Worm (Caenorhabditis elegans) whole organism, L4/young adult: ENCODE data around the gene cnc-5.

Source experiments
- W03F9.2 ChIP-seq: fragments of 150-350 bp; optimal IDR thresholded peaks from 2 replicates; lab custom pipeline; 2014; ENCODE audit warnings: missing biosample characterization, missing genetic modification characterization
- dao-5 ChIP-seq: sonication (generic microtip); optimal IDR thresholded peaks from 2 replicates; lab custom pipeline; 2016; ENCODE audit warnings: missing genotype, missing genetic modification characterization, moderate library complexity, missing compliant biosample characterization
- him-1 ChIP-seq: sonication (generic microtip); optimal IDR thresholded peaks from 2 replicates; lab custom pipeline; 2016; ENCODE audit warnings: missing genotype, missing genetic modification reagents, missing genetic modification characterization, missing compliant biosample characterization

The cnc-5 gene

DNA sequence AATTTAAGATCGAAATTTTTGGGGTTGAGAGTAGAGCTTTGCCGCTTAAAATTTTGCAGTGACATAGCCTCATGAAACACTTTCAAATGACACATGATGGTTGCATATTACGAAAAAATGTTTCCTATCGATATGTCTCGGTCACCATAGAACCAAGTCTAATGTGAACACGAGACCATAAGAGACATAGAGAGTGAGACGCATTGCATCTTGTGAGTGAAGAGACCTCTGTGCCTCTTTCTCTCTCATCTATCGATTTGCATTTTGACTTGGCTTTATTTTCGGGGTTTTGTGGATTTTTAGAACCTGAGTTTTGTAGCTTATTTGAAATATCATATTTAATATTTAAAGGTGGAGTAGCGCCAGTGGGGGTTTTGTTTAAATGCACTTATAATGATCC, 21.8 kb downstream of the cnc-5 start:
- TF ChIP-seq dao-5 (tag; lab: Kevin White, UChicago) (no peak), him-1 (tag; lab: Kevin White, UChicago) (no peak), W03F9.2 (tag; lab: Kevin White, UChicago) (no peak)

ce11 chrV:1467444-1467843, 22.3 kb downstream of the cnc-5 start, which contains the start of gene gid-8:
Gene gid-8, plus strand, starts transcription at chrV:1467744.
- TF ChIP-seq W03F9.2 (tag; lab: Kevin White, UChicago) (no peak), him-1 (tag; lab: Kevin White, UChicago) (no peak), dao-5 (tag; lab: Kevin White, UChicago) (no peak)

ce11 chrV:1468905-1469304, 23.7 kb downstream of the cnc-5 start:
- TF ChIP-seq dao-5 (tag; lab: Kevin White, UChicago): no peak
- TF ChIP-seq W03F9.2 (tag; lab: Kevin White, UChicago): no peak
- TF ChIP-seq him-1 (tag; lab: Kevin White, UChicago): no peak

ce11 chrV:1471078-1471969, 26.1 kb downstream of the cnc-5 start:
- TF ChIP-seq W03F9.2 (tag; lab: Kevin White, UChicago): peak; percentile 45
- TF ChIP-seq him-1 (tag; lab: Kevin White, UChicago): no peak
- TF ChIP-seq dao-5 (tag; lab: Kevin White, UChicago): no peak

ce11 chrV:1471977-1472376, 26.8 kb downstream of the cnc-5 start:
- TF ChIP-seq W03F9.2 (tag; lab: Kevin White, UChicago) (no peak), dao-5 (tag; lab: Kevin White, UChicago) (no peak), him-1 (tag; lab: Kevin White, UChicago) (no peak)

DNA sequence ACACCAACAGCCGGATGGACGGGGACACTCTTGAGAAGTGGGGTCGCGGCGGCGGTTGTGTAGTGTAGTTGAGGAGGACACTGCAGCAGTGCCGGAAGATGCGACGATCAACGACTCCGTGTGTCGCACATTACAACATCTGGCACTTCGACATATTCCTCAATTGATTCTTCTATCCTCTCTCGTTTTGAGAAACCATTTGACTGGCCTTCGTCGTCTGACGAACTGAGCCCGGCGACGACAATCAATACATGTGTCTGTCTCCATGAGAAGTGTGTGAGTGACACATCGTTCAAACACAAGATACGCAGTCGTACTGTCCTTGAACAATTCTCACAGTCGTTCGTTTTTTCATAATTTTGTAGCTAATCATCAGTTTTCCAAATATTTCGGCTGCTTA, 27.4 kb downstream of the cnc-5 start:
- no peak for TF ChIP-seq dao-5 (tag; lab: Kevin White, UChicago)
- no peak for TF ChIP-seq him-1 (tag; lab: Kevin White, UChicago)
- TF ChIP-seq W03F9.2 (tag; lab: Kevin White, UChicago): no peak

- no peak for TF ChIP-seq W03F9.2 (tag; lab: Kevin White, UChicago)
- TF ChIP-seq him-1 (tag; lab: Kevin White, UChicago): peak; percentile 85
- peak; percentile 54 for TF ChIP-seq dao-5 (tag; lab: Kevin White, UChicago)
Measured at ce11 chrV:1474486-1475125, 29.4 kb downstream of the cnc-5 start, which contains the start of the genes F53E2.2 and unc-60. Gene F53E2.2, plus strand, starts transcription at chrV:1475086. Gene unc-60, plus strand, starts transcription at chrV:1475086.

ce11 chrV:1476284-1476792, 31.2 kb downstream of the cnc-5 start:
- no peak for TF ChIP-seq him-1 (tag; lab: Kevin White, UChicago)
- no peak for TF ChIP-seq dao-5 (tag; lab: Kevin White, UChicago)
- no peak for TF ChIP-seq W03F9.2 (tag; lab: Kevin White, UChicago)

DNA sequence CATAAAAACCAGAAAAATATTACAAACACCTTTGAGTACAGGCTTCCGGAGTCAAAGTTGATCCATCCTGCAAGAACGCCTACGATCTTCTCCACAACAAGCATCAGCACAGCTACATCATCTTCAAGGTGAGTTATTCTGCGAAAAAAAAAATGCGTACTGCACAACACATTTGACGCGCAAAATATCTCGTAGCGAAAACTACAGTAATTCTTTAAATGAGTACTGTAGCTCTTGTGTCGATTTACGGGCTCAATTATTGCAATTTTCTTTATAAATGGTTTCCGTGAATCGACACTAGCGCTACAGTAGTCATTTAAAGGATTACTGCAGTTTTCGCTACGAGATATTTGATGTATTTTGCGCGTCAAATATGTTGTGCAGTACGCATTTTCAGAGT, 31.7 kb downstream of the cnc-5 start:
- TF ChIP-seq dao-5 (tag; lab: Kevin White, UChicago): no peak
- no peak for TF ChIP-seq W03F9.2 (tag; lab: Kevin White, UChicago)
- no peak for TF ChIP-seq him-1 (tag; lab: Kevin White, UChicago)

DNA sequence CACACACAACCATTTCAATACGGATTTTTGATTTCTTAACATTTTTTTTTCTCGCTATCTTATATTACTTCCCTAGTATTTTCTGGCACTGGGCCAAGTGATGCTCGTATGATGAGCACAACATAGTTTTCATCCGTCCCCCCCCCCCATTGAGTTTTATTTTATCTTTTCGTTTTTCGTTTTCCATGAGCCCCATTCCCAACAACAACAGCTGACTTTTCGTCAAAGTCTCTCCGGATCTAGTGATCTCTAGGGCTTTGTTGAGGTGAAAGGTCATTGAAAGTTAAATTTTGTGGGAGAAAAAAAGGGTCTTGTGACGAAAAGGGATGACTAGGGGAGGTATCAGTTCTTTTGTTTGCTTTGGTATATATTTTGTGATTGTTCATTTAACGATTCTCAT, 35.7 kb downstream of the cnc-5 start:
- TF ChIP-seq him-1 (tag; lab: Kevin White, UChicago) (no peak), dao-5 (tag; lab: Kevin White, UChicago) (no peak), W03F9.2 (tag; lab: Kevin White, UChicago) (no peak)

- no peak for TF ChIP-seq him-1 (tag; lab: Kevin White, UChicago)
- TF ChIP-seq dao-5 (tag; lab: Kevin White, UChicago): no peak
- no peak for TF ChIP-seq W03F9.2 (tag; lab: Kevin White, UChicago)
Measured at ce11 chrV:1481742-1482141, 36.6 kb downstream of the cnc-5 start, which contains the start of gene C38C3.4. Gene C38C3.4, plus strand, starts transcription at chrV:1482042.

ce11 chrV:1486031-1486430, 40.9 kb downstream of the cnc-5 start:
- no peak for TF ChIP-seq dao-5 (tag; lab: Kevin White, UChicago)
- TF ChIP-seq W03F9.2 (tag; lab: Kevin White, UChicago): no peak
- no peak for TF ChIP-seq him-1 (tag; lab: Kevin White, UChicago)

DNA sequence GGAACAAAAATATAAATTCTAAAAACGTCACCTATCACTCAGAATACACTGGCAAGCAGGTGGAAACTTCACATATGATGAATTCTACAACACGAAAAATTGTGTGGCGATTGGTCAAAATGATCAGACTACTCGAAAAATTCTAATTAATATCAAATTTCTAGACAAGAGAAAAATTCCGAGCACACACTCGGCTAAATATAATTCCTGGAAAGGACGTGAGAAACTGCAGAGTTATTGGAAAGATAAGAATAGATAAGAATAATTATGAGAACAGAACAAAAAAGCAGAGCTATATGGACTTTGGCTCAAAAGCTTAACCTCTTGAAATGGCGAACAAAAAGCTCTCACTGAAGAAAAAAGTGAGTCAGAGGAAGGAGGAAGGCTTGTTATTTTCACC, 42.1 kb downstream of the cnc-5 start:
- no peak for TF ChIP-seq him-1 (tag; lab: Kevin White, UChicago)
- no peak for TF ChIP-seq W03F9.2 (tag; lab: Kevin White, UChicago)
- TF ChIP-seq dao-5 (tag; lab: Kevin White, UChicago): no peak
